Worm (Caenorhabditis elegans) whole organism, young adult: ENCODE data around the gene W04G3.12.
A peak's percentile ranks its signal among the peaks of the same experiment; 100 is the strongest.

Experiments used
- B0035.1 ChIP-seq: sonication (generic microtip); optimal IDR thresholded peaks from 2 replicates; lab custom pipeline; 2016; ENCODE audit warnings: missing genetic modification characterization, mild to moderate bottlenecking, missing compliant biosample characterization, missing genotype, missing genetic modification reagents
- B0261.1 ChIP-seq: sonication (generic microtip); optimal IDR thresholded peaks from 2 replicates; lab custom pipeline; 2016; ENCODE audit warnings: mild to moderate bottlenecking, missing genetic modification characterization, moderate library complexity, missing compliant biosample characterization
- C06A6.2 ChIP-seq: fragments of 200-800 bp; sonication (Bioruptor generic); conservative IDR thresholded peaks from 2 replicates; pipeline ENCODE4 v1.3.6; 2022; ENCODE audit warnings: missing genetic modification characterization, missing compliant biosample characterization
- C17E4.6 ChIP-seq: fragments of 200-800 bp; sonication (Bioruptor generic); IDR thresholded peaks from 2 replicates; pipeline ENCODE4 v1.3.6; 2022; ENCODE audit warnings: missing genetic modification reagents, missing genetic modification characterization, missing compliant biosample characterization
- F10E7.11 ChIP-seq: sonication (generic microtip); optimal IDR thresholded peaks from 2 replicates; lab custom pipeline; 2017; ENCODE audit warnings: mild to moderate bottlenecking, missing genetic modification characterization, moderate library complexity, missing compliant biosample characterization
- F22D6.2 ChIP-seq: sonication (generic microtip); optimal IDR thresholded peaks from 2 replicates; lab custom pipeline; 2016; ENCODE audit warnings: mild to moderate bottlenecking, missing genetic modification characterization, missing compliant biosample characterization
- F49E8.2 ChIP-seq: sonication (generic microtip); optimal IDR thresholded peaks from 3 replicates; lab custom pipeline; 2017; ENCODE audit warnings: missing genetic modification characterization, mild to moderate bottlenecking, missing compliant biosample characterization, antibody characterized with exemption, moderate library complexity; ENCODE audit not compliant: insufficient read depth
- F52B5.7 ChIP-seq: sonication (generic microtip); optimal IDR thresholded peaks from 2 replicates; lab custom pipeline; 2016; ENCODE audit warnings: mild to moderate bottlenecking, missing genetic modification characterization, missing compliant biosample characterization
- K11D2.4 ChIP-seq: fragments of 200-800 bp; sonication (Bioruptor generic); IDR thresholded peaks from 2 replicates; pipeline ENCODE4 v1.3.6; 2022; ENCODE audit warnings: missing genetic modification reagents, missing genetic modification characterization, missing compliant biosample characterization
- Y53F4B.3 ChIP-seq: fragments of 200-800 bp; sonication (Bioruptor generic); IDR thresholded peaks from 2 replicates; pipeline ENCODE4 v1.3.6; 2022; ENCODE audit warnings: missing genetic modification reagents, missing genetic modification characterization, missing compliant biosample characterization
- Y56A3A.18 ChIP-seq: fragments of 200-800 bp; sonication (Bioruptor generic); IDR thresholded peaks from 2 replicates; pipeline ENCODE4 v1.3.6; 2022; ENCODE audit warnings: missing genetic modification reagents, missing genetic modification characterization, missing compliant biosample characterization
- Y67H2A.10 ChIP-seq: fragments of 200-800 bp; sonication (Bioruptor generic); conservative IDR thresholded peaks from 2 replicates; pipeline ENCODE4 v1.3.6; 2022; ENCODE audit warnings: missing genetic modification reagents, missing genetic modification characterization, missing compliant biosample characterization
- akir-1 ChIP-seq: fragments of 200-800 bp; sonication (Bioruptor generic); optimal IDR thresholded peaks from 2 replicates; lab custom pipeline; 2018; ENCODE audit warnings: mild to moderate bottlenecking, missing genetic modification characterization, moderate library complexity, missing compliant biosample characterization
- ama-1 ChIP-seq, 3 experiments: fragments of 150-350 bp in 1 of 3; sonication (generic microtip) in 2 of 3; optimal IDR thresholded peaks; 2 replicates each; lab custom pipeline; 2014 to 2018; ENCODE audit warnings: missing biosample characterization in 2 of 3, missing genetic modification characterization in 2 of 3, missing genetic modification reagents in 2 of 3
- aptf-3 ChIP-seq: fragments of 200-800 bp; sonication (Bioruptor generic); IDR thresholded peaks from 2 replicates; pipeline ENCODE4 v1.3.6; 2022; ENCODE audit warnings: missing genetic modification characterization, missing compliant biosample characterization
- attf-6 ChIP-seq: fragments of 200-800 bp; sonication (Bioruptor generic); IDR thresholded peaks from 2 replicates; pipeline ENCODE4 v1.3.6; 2022; ENCODE audit warnings: missing genetic modification reagents, missing genetic modification characterization, missing compliant biosample characterization
- bed-2 ChIP-seq: fragments of 200-800 bp; sonication (Bioruptor generic); IDR thresholded peaks from 2 replicates; pipeline ENCODE4 v1.3.6; 2022; ENCODE audit warnings: missing genetic modification reagents, missing genetic modification characterization, missing compliant biosample characterization
- ceh-27 ChIP-seq: fragments of 200-800 bp; sonication (Bioruptor generic); optimal IDR thresholded peaks from 2 replicates; lab custom pipeline; 2018; ENCODE audit warnings: mild to moderate bottlenecking, missing genetic modification characterization, moderate library complexity, missing compliant biosample characterization
- ceh-91 ChIP-seq: fragments of 200-800 bp; sonication (Bioruptor generic); IDR thresholded peaks from 2 replicates; pipeline ENCODE4 v1.3.6; 2022; ENCODE audit warnings: missing genetic modification reagents, missing genetic modification characterization, missing compliant biosample characterization
- dox-1 ChIP-seq: fragments of 200-800 bp; sonication (Bioruptor generic); IDR thresholded peaks from 2 replicates; pipeline ENCODE4 v1.3.6; 2022; ENCODE audit warnings: missing genetic modification reagents, missing genetic modification characterization, missing compliant biosample characterization
- efl-1 ChIP-seq: fragments of 150-350 bp; optimal IDR thresholded peaks from 2 replicates; lab custom pipeline; 2014; ENCODE audit warnings: missing biosample characterization, missing genetic modification reagents, missing genetic modification characterization
- ekl-4 ChIP-seq: fragments of 200-800 bp; sonication (Bioruptor generic); IDR thresholded peaks from 2 replicates; pipeline ENCODE4 v1.3.6; 2022; ENCODE audit warnings: missing genetic modification reagents, missing genetic modification characterization, missing compliant biosample characterization
- ets-4 ChIP-seq: fragments of 200-800 bp; sonication (Bioruptor generic); optimal IDR thresholded peaks from 2 replicates; lab custom pipeline; 2018; ENCODE audit warnings: mild to moderate bottlenecking, missing genetic modification characterization, missing compliant biosample characterization
- fkh-3 ChIP-seq: sonication (generic microtip); optimal IDR thresholded peaks from 2 replicates; lab custom pipeline; 2016; ENCODE audit warnings: mild to moderate bottlenecking, missing genetic modification characterization, missing compliant biosample characterization
- gei-17 ChIP-seq: fragments of 200-800 bp; sonication (Bioruptor generic); optimal IDR thresholded peaks from 2 replicates; lab custom pipeline; 2018; ENCODE audit warnings: mild to moderate bottlenecking, missing genetic modification characterization, missing compliant biosample characterization
- hlh-12 ChIP-seq: sonication (generic microtip); optimal IDR thresholded peaks from 2 replicates; lab custom pipeline; 2016; ENCODE audit warnings: missing genetic modification characterization, missing compliant biosample characterization
- hlh-26 ChIP-seq: fragments of 200-800 bp; sonication (Bioruptor generic); conservative IDR thresholded peaks from 2 replicates; pipeline ENCODE4 v1.3.6; 2022; ENCODE audit warnings: missing genetic modification reagents, missing genetic modification characterization, missing compliant biosample characterization
- hmg-1.2 ChIP-seq: fragments of 200-800 bp; sonication (Bioruptor generic); IDR thresholded peaks from 2 replicates; pipeline ENCODE4 v1.3.6; 2022; ENCODE audit warnings: missing genetic modification reagents, missing genetic modification characterization, missing compliant biosample characterization
- let-526 ChIP-seq: fragments of 200-800 bp; sonication (Bioruptor generic); IDR thresholded peaks from 2 replicates; pipeline ENCODE4 v1.3.6; 2022; ENCODE audit warnings: missing genetic modification reagents, missing genetic modification characterization, missing compliant biosample characterization
- let-607 ChIP-seq, 2 experiments: fragments of 200-800 bp in 1 of 2; sonication (Bioruptor generic) in 1 of 2; sonication (generic microtip) in 1 of 2; optimal IDR thresholded peaks; 2 replicates each; lab custom pipeline; 2016 to 2018; ENCODE audit warnings: mild to moderate bottlenecking in 2 of 2, missing compliant biosample characterization in 2 of 2, missing genetic modification characterization in 2 of 2, moderate library complexity in 2 of 2, missing genotype in 1 of 2
- lin-54 ChIP-seq: fragments of 200-800 bp; sonication (Bioruptor generic); optimal IDR thresholded peaks from 2 replicates; lab custom pipeline; 2018; ENCODE audit warnings: mild to moderate bottlenecking, missing genetic modification characterization, missing compliant biosample characterization
- lir-1 ChIP-seq: fragments of 200-800 bp; sonication (Bioruptor generic); conservative IDR thresholded peaks from 2 replicates; pipeline ENCODE4 v1.3.6; 2022; ENCODE audit warnings: missing genetic modification reagents, missing genetic modification characterization, missing compliant biosample characterization
- madf-3 ChIP-seq: fragments of 200-800 bp; sonication (Bioruptor generic); IDR thresholded peaks from 2 replicates; pipeline ENCODE4 v1.3.6; 2022; ENCODE audit warnings: missing genetic modification reagents, missing genetic modification characterization, missing compliant biosample characterization
- madf-8 ChIP-seq: fragments of 200-800 bp; sonication (Bioruptor generic); conservative IDR thresholded peaks from 2 replicates; pipeline ENCODE4 v1.3.6; 2022; ENCODE audit warnings: missing genetic modification reagents, missing genetic modification characterization, missing compliant biosample characterization
- mes-4 ChIP-seq: sonication (generic microtip); optimal IDR thresholded peaks from 2 replicates; lab custom pipeline; 2016; ENCODE audit warnings: missing genotype, missing genetic modification characterization, missing compliant biosample characterization
- nfyb-1 ChIP-seq: fragments of 200-800 bp; sonication (Bioruptor generic); IDR thresholded peaks from 2 replicates; pipeline ENCODE4 v1.3.6; 2022; ENCODE audit warnings: missing genetic modification reagents, missing genetic modification characterization, missing compliant biosample characterization
- nhr-179 ChIP-seq: sonication (generic microtip); optimal IDR thresholded peaks from 2 replicates; lab custom pipeline; 2016; ENCODE audit warnings: mild to moderate bottlenecking, missing genetic modification characterization, missing compliant biosample characterization
- pha-4 ChIP-seq: fragments of 150-350 bp; sonication (generic microtip); optimal IDR thresholded peaks from 2 replicates; lab custom pipeline; 2014; ENCODE audit warnings: missing biosample characterization, missing genetic modification reagents, missing genetic modification characterization
- rcor-1 ChIP-seq: fragments of 200-800 bp; sonication (Bioruptor generic); IDR thresholded peaks from 2 replicates; pipeline ENCODE4 v1.3.6; 2022; ENCODE audit warnings: missing genetic modification reagents, missing genetic modification characterization, missing compliant biosample characterization
- repo-1 ChIP-seq: sonication (generic microtip); optimal IDR thresholded peaks from 2 replicates; lab custom pipeline; 2017; ENCODE audit warnings: mild to moderate bottlenecking, missing genetic modification characterization, missing compliant biosample characterization
- sdz-38 ChIP-seq: sonication (generic microtip); optimal IDR thresholded peaks from 2 replicates; lab custom pipeline; 2016; ENCODE audit warnings: missing genotype, missing genetic modification characterization, missing compliant biosample characterization
- sea-2 ChIP-seq: fragments of 200-800 bp; sonication (Bioruptor generic); IDR thresholded peaks from 2 replicates; pipeline ENCODE4 v1.3.6; 2022; ENCODE audit warnings: missing genetic modification characterization, missing compliant biosample characterization
- snpc-3.4 ChIP-seq: sonication (generic microtip); optimal IDR thresholded peaks from 2 replicates; lab custom pipeline; 2017; ENCODE audit warnings: missing genetic modification characterization, mild to moderate bottlenecking, missing compliant biosample characterization, antibody characterized with exemption, moderate library complexity, missing genotype, missing genetic modification reagents
- sptf-2 ChIP-seq: fragments of 200-800 bp; sonication (Bioruptor generic); optimal IDR thresholded peaks from 2 replicates; lab custom pipeline; 2018; ENCODE audit warnings: mild to moderate bottlenecking, missing genetic modification characterization, missing compliant biosample characterization
- xnd-1 ChIP-seq: sonication (generic microtip); optimal IDR thresholded peaks from 2 replicates; lab custom pipeline; 2016; ENCODE audit warnings: missing genotype, missing genetic modification reagents, missing genetic modification characterization, missing compliant biosample characterization
- ztf-25 ChIP-seq: fragments of 200-800 bp; sonication (Bioruptor generic); IDR thresholded peaks from 2 replicates; pipeline ENCODE4 v1.3.6; 2022; ENCODE audit warnings: missing genetic modification reagents, missing genetic modification characterization, missing compliant biosample characterization
- ztf-28 ChIP-seq: fragments of 200-800 bp; sonication (Bioruptor generic); IDR thresholded peaks from 2 replicates; pipeline ENCODE4 v1.3.6; 2022; ENCODE audit warnings: missing genetic modification reagents, missing genetic modification characterization, missing compliant biosample characterization

Gene W04G3.12

ce11 chrX:11093985-11094593 lies 17.5 kb upstream of the W04G3.12 start (continued):
- TF ChIP-seq akir-1 (GFP tag; lab: Kevin White, UChicago): peak; percentile 95
- peak; percentile 99 for TF ChIP-seq dox-1 (GFP tag; lab: Robert Waterston, UW)
- TF ChIP-seq snpc-3.4: peak; percentile 60
- TF ChIP-seq fkh-3 (tag; lab: Kevin White, UChicago): peak; percentile 69
- TF ChIP-seq let-607 (tag; optimal IDR thresholded peaks at IDR 0.05; lab: Kevin White, UChicago): peak; percentile 61 to 96
- peak; percentile 99 for TF ChIP-seq nfyb-1 (GFP tag; lab: Robert Waterston, UW)
- no peak for TF ChIP-seq hlh-26 (GFP tag; lab: Robert Waterston, UW)
- TF ChIP-seq attf-6 (GFP tag; lab: Robert Waterston, UW): 0 out of 2 replicates have a peak, but pooled peaks have one; percentile 13
- TF ChIP-seq ztf-25 (GFP tag; lab: Robert Waterston, UW): no peak
- TF ChIP-seq let-526 (GFP tag; lab: Robert Waterston, UW): peak; percentile 93
- TF ChIP-seq efl-1: no peak
- peak; percentile 98 for TF ChIP-seq pha-4 (tag; lab: Kevin White, UChicago)
- TF ChIP-seq madf-8 (GFP tag; lab: Robert Waterston, UW): no peak
- no peak for TF ChIP-seq sdz-38
- peak; percentile 92 for TF ChIP-seq hmg-1.2 (GFP tag; lab: Robert Waterston, UW)
- peak; percentile 97 for TF ChIP-seq F22D6.2
- peak; percentile 99 for TF ChIP-seq F52B5.7 (tag; lab: Kevin White, UChicago)
- peak; percentile 81 for TF ChIP-seq sptf-2 (GFP tag; lab: Kevin White, UChicago)
- TF ChIP-seq ets-4 (GFP tag; lab: Kevin White, UChicago): peak; percentile 96
- peak; percentile 100 for TF ChIP-seq ceh-27 (GFP tag; lab: Kevin White, UChicago)
- no peak for TF ChIP-seq mes-4 (tag; lab: Kevin White, UChicago)
- peak; percentile 28; the same call in 1 of the 2 replicates for TF ChIP-seq ceh-91 (GFP tag; lab: Robert Waterston, UW)
- peak; percentile 68 for TF ChIP-seq B0261.1 (tag; lab: Kevin White, UChicago)
- TF ChIP-seq B0035.1 (tag; lab: Kevin White, UChicago): peak; percentile 97
- TF ChIP-seq Y56A3A.18 (GFP tag; lab: Robert Waterston, UW): peak; percentile 100
- TF ChIP-seq nhr-179 (tag; lab: Kevin White, UChicago): peak; percentile 86
- peak; percentile 59; the same call in 1 of the 2 replicates for TF ChIP-seq ztf-28 (GFP tag; lab: Robert Waterston, UW)
- TF ChIP-seq hlh-12 (tag; lab: Kevin White, UChicago): peak; percentile 70
- no peak for TF ChIP-seq ama-1 (optimal IDR thresholded peaks at IDR 0.05; lab: Kevin White, UChicago)
- TF ChIP-seq ama-1 (GFP tag; optimal IDR thresholded peaks at IDR 0.05; lab: Kevin White, UChicago): peak in 1 of 2 experiments; percentile 93
- peak; percentile 95 for TF ChIP-seq sea-2 (GFP tag; lab: Robert Waterston, UW)
- TF ChIP-seq lir-1: peak; percentile 96
- peak; percentile 98 for TF ChIP-seq C06A6.2 (GFP tag; lab: Robert Waterston, UW)
- peak; percentile 98 for TF ChIP-seq rcor-1 (GFP tag; lab: Robert Waterston, UW)
- TF ChIP-seq F49E8.2: no peak
- TF ChIP-seq C17E4.6 (GFP tag; lab: Robert Waterston, UW): peak; percentile 91
- peak; percentile 100 for TF ChIP-seq repo-1
- no peak for TF ChIP-seq Y53F4B.3 (GFP tag; lab: Robert Waterston, UW)
- TF ChIP-seq madf-3 (GFP tag; lab: Robert Waterston, UW): peak; percentile 86; the same call in 1 of the 2 replicates
- peak; percentile 88 for TF ChIP-seq bed-2
- TF ChIP-seq xnd-1 (tag; lab: Kevin White, UChicago): no peak
- peak; percentile 99 for TF ChIP-seq gei-17
- peak; percentile 95 for TF ChIP-seq ekl-4 (GFP tag; lab: Robert Waterston, UW)
- peak; percentile 99 for TF ChIP-seq F10E7.11 (tag; lab: Kevin White, UChicago)
- 0 out of 2 replicates have a peak, but pooled peaks have one; percentile 27 for TF ChIP-seq aptf-3 (GFP tag; lab: Robert Waterston, UW)
- 0 out of 2 replicates have a peak, but pooled peaks have one; percentile 20 for TF ChIP-seq Y67H2A.10 (GFP tag; lab: Robert Waterston, UW)
- peak; percentile 100 for TF ChIP-seq K11D2.4 (GFP tag; lab: Robert Waterston, UW)
- TF ChIP-seq lin-54 (GFP tag; lab: Kevin White, UChicago): peak; percentile 94
